Fruit fly (Drosophila melanogaster) whole organism, adult: ENCODE measurements around the gene dmrt93B.

ENCODE experiments used
- CG33017 ChIP-seq: fragments of 200-800 bp; sonication (Bioruptor generic); optimal IDR thresholded peaks from 2 replicates; lab custom pipeline; 2018; ENCODE audit warnings: missing biosample characterization, mild to moderate bottlenecking, missing genetic modification characterization, moderate library complexity
- cnc ChIP-seq, 2 experiments: fragments of >200 bp; optimal IDR thresholded peaks; 2 replicates each; lab custom pipeline; 2017
- pad ChIP-seq: fragments of 200-800 bp; sonication (Bioruptor generic); optimal IDR thresholded peaks from 3 replicates; lab custom pipeline; 2017; ENCODE audit warnings: missing biosample characterization, missing genetic modification characterization, mild to moderate bottlenecking, moderate library complexity, missing genetic modification reagents

DNA sequence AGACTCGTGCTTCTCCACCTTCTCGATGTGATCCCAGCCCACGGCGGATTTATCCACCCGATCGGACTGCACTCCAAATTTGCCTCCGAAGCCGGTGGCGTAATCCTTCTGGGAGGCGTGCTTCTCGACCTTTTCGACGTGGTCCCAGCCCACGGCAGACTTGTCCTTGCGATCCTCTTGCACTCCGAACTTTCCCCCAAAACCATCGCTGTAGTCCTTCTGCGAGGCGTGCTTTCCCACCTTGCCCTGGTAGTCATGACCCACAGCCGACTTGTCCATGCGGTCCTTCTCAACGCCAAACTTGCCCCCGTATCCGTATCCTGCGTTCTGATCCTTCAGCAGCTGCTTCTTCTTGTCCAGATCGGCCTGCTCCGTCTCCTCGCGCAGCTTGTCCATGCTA lies 10.4 kb upstream of the dmrt93B start:
- TF ChIP-seq pad (GFP tag; lab: Kevin White, UChicago): no peak
- no peak for TF ChIP-seq CG33017 (tag; lab: Kevin White, UChicago)
- no peak for TF ChIP-seq cnc (optimal IDR thresholded peaks at IDR 0.05; lab: Kevin White, UChicago)
